Worm (Caenorhabditis elegans) whole organism, L3 larva: ENCODE data around the gene K09H11.15.

Experiments used
- aly-2 ChIP-seq: fragments of 150-350 bp; optimal IDR thresholded peaks from 2 replicates; lab custom pipeline; 2014; ENCODE audit warnings: missing biosample characterization, missing genetic modification characterization
- ama-1 ChIP-seq: fragments of 150-350 bp; optimal IDR thresholded peaks from 2 replicates; lab custom pipeline; 2018
- nhr-28 ChIP-seq: fragments of 150-350 bp; optimal IDR thresholded peaks from 2 replicates; lab custom pipeline; 2014; ENCODE audit warnings: missing biosample characterization, missing genetic modification characterization
- nhr-43 ChIP-seq: sonication (generic microtip); optimal IDR thresholded peaks from 2 replicates; lab custom pipeline; 2016; ENCODE audit warnings: mild to moderate bottlenecking, missing genetic modification characterization, missing compliant biosample characterization; ENCODE audit not compliant: poor library complexity, severe bottlenecking
- nhr-77 ChIP-seq: fragments of 150-350 bp; optimal IDR thresholded peaks from 2 replicates; lab custom pipeline; 2014; ENCODE audit warnings: missing biosample characterization, missing genetic modification characterization

DNA sequence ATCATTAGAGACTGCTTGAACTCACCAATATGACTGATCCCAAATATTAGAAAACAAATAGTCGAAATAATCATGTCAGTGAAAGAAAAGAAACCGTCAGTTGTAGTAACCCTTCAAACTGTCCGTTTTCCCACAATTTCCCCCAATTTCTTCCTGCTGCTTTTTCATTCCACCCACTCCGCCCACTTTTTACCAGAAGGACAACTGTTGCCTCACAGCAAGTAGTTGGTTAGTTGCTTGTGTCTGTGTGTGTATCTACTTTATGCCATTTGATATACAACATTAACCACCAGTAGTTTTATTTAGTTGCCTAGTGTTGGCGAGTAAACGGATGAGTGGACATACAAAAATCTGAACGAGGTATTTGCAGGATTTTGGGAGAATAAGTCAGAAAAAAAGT, 14.2 kb downstream of the K09H11.15 start, which contains the start of gene K09H11.9:
- TF ChIP-seq nhr-28 (tag; lab: Kevin White, UChicago) (no peak), ama-1 (lab: Kevin White, UChicago) (no peak), aly-2 (tag; lab: Kevin White, UChicago) (no peak), nhr-77 (tag; lab: Kevin White, UChicago) (no peak), nhr-43 (tag; lab: Kevin White, UChicago) (no peak)
